Worm (Caenorhabditis elegans) whole organism, early embryonic: ENCODE results near the gene pir-1.

Experiments used
- B0310.2 ChIP-seq: sonication (generic microtip); optimal IDR thresholded peaks from 2 replicates; lab custom pipeline; 2016; ENCODE audit warnings: mild to moderate bottlenecking, missing genetic modification characterization, missing compliant biosample characterization
- F13C5.2 ChIP-seq: sonication (generic microtip); optimal IDR thresholded peaks from 2 replicates; lab custom pipeline; 2017; ENCODE audit warnings: mild to moderate bottlenecking, missing genetic modification characterization, inconsistent platforms, missing compliant biosample characterization
- ama-1 ChIP-seq: fragments of 150-350 bp; optimal IDR thresholded peaks from 2 replicates; lab custom pipeline; 2014
- ceh-13 ChIP-seq: fragments of 200-800 bp; sonication (Bioruptor generic); optimal IDR thresholded peaks from 2 replicates; lab custom pipeline; 2018; ENCODE audit warnings: mild to moderate bottlenecking, missing genetic modification characterization, missing compliant biosample characterization
- ceh-36 ChIP-seq: sonication (generic microtip); optimal IDR thresholded peaks from 2 replicates; lab custom pipeline; 2016; ENCODE audit warnings: missing genetic modification characterization, inconsistent platforms, missing compliant biosample characterization
- flt-1 ChIP-seq: fragments of 200-800 bp; sonication (Bioruptor generic); IDR thresholded peaks from 2 replicates; pipeline ENCODE4 v1.3.6; 2022; ENCODE audit warnings: missing genetic modification characterization, missing compliant biosample characterization
- hmbx-1 ChIP-seq: sonication (generic microtip); optimal IDR thresholded peaks from 2 replicates; lab custom pipeline; 2016; ENCODE audit warnings: mild to moderate bottlenecking, missing genetic modification characterization, missing compliant biosample characterization
- hmg-4 ChIP-seq: fragments of 200-800 bp; sonication (Bioruptor generic); optimal IDR thresholded peaks from 2 replicates; lab custom pipeline; 2018; ENCODE audit warnings: mild to moderate bottlenecking, missing genetic modification characterization, missing compliant biosample characterization
- hnd-1 ChIP-seq: sonication (generic microtip); optimal IDR thresholded peaks from 2 replicates; lab custom pipeline; 2016; ENCODE audit warnings: missing genetic modification characterization, missing compliant biosample characterization
- pes-1 ChIP-seq: fragments of 200-800 bp; sonication (Bioruptor generic); IDR thresholded peaks from 2 replicates; pipeline ENCODE4 v1.3.6; 2022; ENCODE audit warnings: missing genetic modification reagents, missing genetic modification characterization, missing compliant biosample characterization
- scrt-1 ChIP-seq: fragments of 200-800 bp; sonication (Bioruptor generic); IDR thresholded peaks from 2 replicates; pipeline ENCODE4 v1.3.6; 2022; ENCODE audit warnings: missing genetic modification characterization, missing compliant biosample characterization
- tbx-11 ChIP-seq: fragments of 200-800 bp; sonication (Bioruptor generic); IDR thresholded peaks from 2 replicates; pipeline ENCODE4 v1.3.6; 2022; ENCODE audit warnings: missing genetic modification characterization, missing compliant biosample characterization
- tbx-37 ChIP-seq: fragments of 200-800 bp; sonication (Bioruptor generic); conservative IDR thresholded peaks from 2 replicates; pipeline ENCODE4 v1.3.6; 2022; ENCODE audit warnings: missing genetic modification reagents, missing genetic modification characterization, missing compliant biosample characterization
- tra-4 ChIP-seq: sonication (generic microtip); optimal IDR thresholded peaks from 2 replicates; lab custom pipeline; 2017; ENCODE audit warnings: missing genetic modification characterization, missing compliant biosample characterization

The pir-1 gene

ce11 chrII:9210076-9210475, 33.0 kb downstream of the pir-1 start, which contains the start of gene ZK1067.4:
ZK1067.4 (plus strand) TSS chrII:9210376.
- no peak for TF ChIP-seq ama-1 (lab: Kevin White, UChicago)
- no peak for TF ChIP-seq tbx-11 (GFP tag; lab: Robert Waterston, UW)
- no peak for TF ChIP-seq hnd-1 (tag; lab: Kevin White, UChicago)
- TF ChIP-seq pes-1 (GFP tag; lab: Robert Waterston, UW) = no peak
- no peak for TF ChIP-seq ceh-13 (GFP tag; lab: Kevin White, UChicago)
- no peak for TF ChIP-seq F13C5.2
- TF ChIP-seq scrt-1 (GFP tag; lab: Robert Waterston, UW) = no peak
- no peak for TF ChIP-seq tbx-37 (GFP tag; lab: Robert Waterston, UW)
- no peak for TF ChIP-seq ceh-36 (tag; lab: Kevin White, UChicago)
- TF ChIP-seq flt-1 (GFP tag; lab: Robert Waterston, UW) = no peak
- TF ChIP-seq B0310.2 (tag; lab: Kevin White, UChicago) = no peak
- TF ChIP-seq hmbx-1 = no peak

- no peak for TF ChIP-seq tra-4
Observed at ce11 chrII:9211684-9212083, 34.6 kb downstream of the pir-1 start.

ce11 chrII:9213055-9213708, 36.1 kb downstream of the pir-1 start, which contains the start of gene znfx-1:
znfx-1 (plus strand) TSS chrII:9213658.
- no peak for TF ChIP-seq ama-1 (lab: Kevin White, UChicago)

ce11 chrII:9222969-9223368, 45.9 kb downstream of the pir-1 start, which contains the start of gene ZK1067.3:
ZK1067.3 (plus strand) TSS chrII:9223269.
- TF ChIP-seq tbx-11 (GFP tag; lab: Robert Waterston, UW) (no peak), F13C5.2 (no peak), scrt-1 (GFP tag; lab: Robert Waterston, UW) (no peak), hmg-4 (GFP tag; lab: Kevin White, UChicago) (no peak), tra-4 (no peak)

- TF ChIP-seq ceh-36 (tag; lab: Kevin White, UChicago) = no peak
- peak; percentile 19; the same call in 1 of the 2 replicates for TF ChIP-seq scrt-1 (GFP tag; lab: Robert Waterston, UW)
Observed at ce11 chrII:9227134-9227533, 50.0 kb downstream of the pir-1 start, which contains the start of gene abu-14. abu-14 (minus strand) TSS chrII:9227214.
